Fruit fly (Drosophila melanogaster): ENCODE data around the gene Cpr65Aw.
"Not testable (repeated sequence)": the region's sequence is repeated elsewhere in the genome, so short reads cannot be mapped to it uniquely, and the experiment has no call there.

The Cpr65Aw gene

DNA sequence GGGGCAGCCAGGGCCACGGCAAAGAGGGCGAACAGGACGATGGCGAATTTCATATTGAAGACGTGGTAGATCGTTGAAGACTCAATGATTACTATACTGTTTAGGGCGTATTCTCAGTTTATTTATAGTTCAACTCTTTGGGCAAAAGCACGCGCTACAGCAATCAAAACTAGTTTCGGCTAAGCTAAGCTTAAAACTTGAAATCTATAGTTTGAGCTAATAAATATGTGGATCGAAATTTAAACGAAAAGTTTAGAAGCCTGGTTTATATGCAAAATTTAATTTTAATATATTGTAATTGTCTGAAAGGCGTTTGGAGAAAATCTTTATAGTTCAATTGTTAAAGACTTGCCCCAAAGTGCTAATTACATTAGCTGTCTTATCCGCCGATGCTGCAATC, 5.7 kb upstream of the Cpr65Aw start, which contains the start of gene Cpr65Ax1:
Gene Cpr65Ax1 (minus strand): TSS at position 101 of the 400 bp plus-strand sequence.
- not testable (repeated sequence) for TF ChIP-seq CG3032 (tag; optimal IDR thresholded peaks at IDR 0.05); ss (GFP tag; optimal IDR thresholded peaks at IDR 0.05); CG11762 (GFP tag; optimal IDR thresholded peaks at IDR 0.05; ENCODE audit: insufficient read depth)

DNA sequence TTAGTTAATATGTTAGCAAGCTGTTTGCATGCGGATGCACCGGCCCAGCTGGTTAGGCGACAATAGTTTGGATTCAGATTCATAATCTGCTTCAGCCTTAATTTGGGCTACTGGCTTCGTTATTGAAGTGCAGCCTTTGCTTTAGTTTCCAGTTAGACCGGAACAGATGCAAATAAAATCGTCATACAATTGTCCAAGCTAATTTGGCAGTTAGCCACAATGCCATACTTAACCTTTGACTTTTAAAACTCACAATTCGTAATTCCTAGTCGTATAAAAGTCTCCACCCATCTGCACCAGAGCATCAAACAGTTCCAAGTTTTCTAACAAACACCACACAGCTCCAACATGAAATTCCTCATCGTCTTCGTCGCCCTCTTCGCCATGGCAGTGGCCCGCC, 4.2 kb upstream of the Cpr65Aw start, which contains the start of gene Lcp65Ab2:
Gene Lcp65Ab2 (plus strand): TSS at position 301 of the 400 bp plus-strand sequence.
- TF ChIP-seq CG6276, CG11902, CG10631 (GFP tag; optimal IDR thresholded peaks at IDR 0.05): not testable (repeated sequence)

dm6 chr3L:6144769-6145220, 2.6 kb upstream of the Cpr65Aw start, which contains the start of gene Lcp65Ac:
TSS of gene Lcp65Ac (plus strand) at chr3L:6144819.
- no peak for TF ChIP-seq dsx (GFP tag; optimal IDR thresholded peaks at IDR 0.05; ENCODE audit: poor library complexity, severe bottlenecking)
- no peak for TF ChIP-seq net (GFP tag; optimal IDR thresholded peaks at IDR 0.05)
- no peak for TF ChIP-seq svp (GFP tag)
- no peak for TF ChIP-seq CG16779 (tag; optimal IDR thresholded peaks at IDR 0.05)
- TF ChIP-seq esn (GFP tag; optimal IDR thresholded peaks at IDR 0.05), result no peak
- TF ChIP-seq Hr38 (GFP tag; optimal IDR thresholded peaks at IDR 0.05), result no peak
- TF ChIP-seq CG15336 (GFP tag; IDR thresholded peaks at IDR 0.05), result no peak
- no peak for TF ChIP-seq dac (GFP tag; optimal IDR thresholded peaks at IDR 0.05)
- TF ChIP-seq Hr4 (GFP tag; optimal IDR thresholded peaks at IDR 0.05), result no peak
- TF ChIP-seq lz (GFP tag; optimal IDR thresholded peaks at IDR 0.05), result no peak
- no peak for TF ChIP-seq cyc (GFP tag; optimal IDR thresholded peaks at IDR 0.05)
- no peak for TF ChIP-seq eg (GFP tag; IDR thresholded peaks at IDR 0.05)
- no peak for TF ChIP-seq Eip75B (GFP tag; optimal IDR thresholded peaks at IDR 0.05)
- no peak for TF ChIP-seq Eip78C (GFP tag)
- no peak for TF ChIP-seq Eip93F (GFP tag; optimal IDR thresholded peaks at IDR 0.05)
- no peak for TF ChIP-seq vri (GFP tag; optimal IDR thresholded peaks at IDR 0.05)
- TF ChIP-seq Met (GFP tag; optimal IDR thresholded peaks at IDR 0.05), result no peak
- TF ChIP-seq Blimp-1 (GFP tag; optimal IDR thresholded peaks at IDR 0.05), result no peak

dm6 chr3L:6143188-6143755, 1.1 kb upstream of the Cpr65Aw start, which contains the start of gene Lcp65Ad:
TSS of gene Lcp65Ad (plus strand) at chr3L:6143395.
- TF ChIP-seq Met (GFP tag; optimal IDR thresholded peaks at IDR 0.05), result no peak
- TF ChIP-seq Sox15 (GFP tag; optimal IDR thresholded peaks at IDR 0.05), result no peak
- TF ChIP-seq eg (GFP tag; IDR thresholded peaks at IDR 0.05), result no peak
- no peak for TF ChIP-seq Ets21C (GFP tag; optimal IDR thresholded peaks at IDR 0.05)
- no peak for TF ChIP-seq CG31627 (GFP tag; optimal IDR thresholded peaks at IDR 0.05)
- no peak for TF ChIP-seq CG6792 (GFP tag; optimal IDR thresholded peaks at IDR 0.05)
- TF ChIP-seq Blimp-1 (GFP tag; optimal IDR thresholded peaks at IDR 0.05), result peak; percentile 84
- no peak for TF ChIP-seq CG16779 (tag; optimal IDR thresholded peaks at IDR 0.05)
- peak; percentile 58 for TF ChIP-seq Eip78C (GFP tag)
- TF ChIP-seq CG7368 (GFP tag; optimal IDR thresholded peaks at IDR 0.05), result no peak
- no peak for TF ChIP-seq CG11762 (GFP tag; optimal IDR thresholded peaks at IDR 0.05; ENCODE audit: insufficient read depth)
- TF ChIP-seq CG6854 (GFP tag; optimal IDR thresholded peaks at IDR 0.05), result no peak
- TF ChIP-seq ss (GFP tag; optimal IDR thresholded peaks at IDR 0.05), result peak; percentile 31 to 63
- TF ChIP-seq CG8319 (GFP tag; optimal IDR thresholded peaks at IDR 0.05), result no peak
- no peak for TF ChIP-seq CG15336 (GFP tag; IDR thresholded peaks at IDR 0.05)
- peak; percentile 14 for TF ChIP-seq CG6808 (GFP tag; optimal IDR thresholded peaks at IDR 0.05)
- TF ChIP-seq CG4318 (GFP tag; optimal IDR thresholded peaks at IDR 0.05), result no peak
- no peak for TF ChIP-seq CG3919 (GFP tag; optimal IDR thresholded peaks at IDR 0.05)
